Fruit fly (Drosophila melanogaster): Measurements from ENCODE around the gene CG14820.

The CG14820 gene

dm6 chr3L:6967797-6968196, 35.1 kb downstream of the CG14820 start, which contains the start of gene CG10064:
Gene CG10064 (minus strand): TSS chr3L:6967897.
- no peak for TF ChIP-seq Crg-1 (GFP tag; optimal IDR thresholded peaks at IDR 0.05)
- TF ChIP-seq Mnt (GFP tag; optimal IDR thresholded peaks at IDR 0.05): no peak
- no peak for TF ChIP-seq pad (GFP tag; optimal IDR thresholded peaks at IDR 0.05)
- no peak for TF ChIP-seq CG14711 (tag; optimal IDR thresholded peaks at IDR 0.05)
- TF ChIP-seq bab1 (GFP tag; optimal IDR thresholded peaks at IDR 0.05): no peak
- TF ChIP-seq CG7045 (GFP tag; optimal IDR thresholded peaks at IDR 0.05): no peak
- no peak for TF ChIP-seq kay (GFP tag; ENCODE audit: borderline replicate concordance)
- TF ChIP-seq tj (GFP tag; optimal IDR thresholded peaks at IDR 0.05): no peak
- no peak for TF ChIP-seq cnc (optimal IDR thresholded peaks at IDR 0.05)
- TF ChIP-seq CG11617 (GFP tag; optimal IDR thresholded peaks at IDR 0.05): no peak
- no peak for TF ChIP-seq CG5204 (GFP tag; optimal IDR thresholded peaks at IDR 0.05)
- TF ChIP-seq cic (GFP tag; optimal IDR thresholded peaks at IDR 0.05): no peak
- TF ChIP-seq ovo (GFP tag; optimal IDR thresholded peaks at IDR 0.05): no peak
- no peak for TF ChIP-seq CG12768 (GFP tag; optimal IDR thresholded peaks at IDR 0.05)
- TF ChIP-seq toe (GFP tag; optimal IDR thresholded peaks at IDR 0.05): no peak
- TF ChIP-seq CG33017 (tag; optimal IDR thresholded peaks at IDR 0.05): no peak
- TF ChIP-seq Hr96 (GFP tag; optimal IDR thresholded peaks at IDR 0.05): no peak
- no peak for TF ChIP-seq CG7101 (tag; optimal IDR thresholded peaks at IDR 0.05)
- TF ChIP-seq Clk (GFP tag; optimal IDR thresholded peaks at IDR 0.05): no peak

dm6 chr3L:6968961-6969814, 36.5 kb downstream of the CG14820 start, which contains the start of the genes Mis12 and CG9953:
Gene Mis12 (minus strand): TSS chr3L:6969048.
Gene CG9953 (plus strand): TSS chr3L:6969658.
- TF ChIP-seq CG11617 (GFP tag; optimal IDR thresholded peaks at IDR 0.05): peak; percentile 64
- peak; percentile 94 for TF ChIP-seq ovo (GFP tag; optimal IDR thresholded peaks at IDR 0.05)
- no peak for TF ChIP-seq Clk (GFP tag; optimal IDR thresholded peaks at IDR 0.05)
- no peak for TF ChIP-seq CG7045 (GFP tag; optimal IDR thresholded peaks at IDR 0.05)
- TF ChIP-seq cnc (optimal IDR thresholded peaks at IDR 0.05): no peak
- TF ChIP-seq toe (GFP tag; optimal IDR thresholded peaks at IDR 0.05): peak; percentile 29
- peak; percentile 52 for TF ChIP-seq tj (GFP tag; optimal IDR thresholded peaks at IDR 0.05)
- peak; percentile 17 for TF ChIP-seq CG1620 (GFP tag; optimal IDR thresholded peaks at IDR 0.05)
- TF ChIP-seq CG33017 (tag; optimal IDR thresholded peaks at IDR 0.05): peak; percentile 63
- peak; percentile 6 for TF ChIP-seq bab1 (GFP tag; optimal IDR thresholded peaks at IDR 0.05)
- peak; percentile 65 for TF ChIP-seq CG5204 (GFP tag; optimal IDR thresholded peaks at IDR 0.05)
- peak; percentile 81 for TF ChIP-seq kay (GFP tag; ENCODE audit: borderline replicate concordance)
- peak; percentile 56 for TF ChIP-seq CG12768 (GFP tag; optimal IDR thresholded peaks at IDR 0.05)
- TF ChIP-seq pad (GFP tag; optimal IDR thresholded peaks at IDR 0.05): peak; percentile 97
- peak; percentile 27 for TF ChIP-seq CG14711 (tag; optimal IDR thresholded peaks at IDR 0.05)
- peak; percentile 34 for TF ChIP-seq Hr96 (GFP tag; optimal IDR thresholded peaks at IDR 0.05)
- TF ChIP-seq CG7101 (tag; optimal IDR thresholded peaks at IDR 0.05): peak; percentile 47
- TF ChIP-seq Mnt (GFP tag; optimal IDR thresholded peaks at IDR 0.05): peak; percentile 29
- no peak for TF ChIP-seq Crg-1 (GFP tag; optimal IDR thresholded peaks at IDR 0.05)
- peak; percentile 45 for TF ChIP-seq cic (GFP tag; optimal IDR thresholded peaks at IDR 0.05)

dm6 chr3L:6971298-6971697, 38.6 kb downstream of the CG14820 start:
- TF ChIP-seq CG7101 (tag; optimal IDR thresholded peaks at IDR 0.05) (no peak), tj (GFP tag; optimal IDR thresholded peaks at IDR 0.05) (peak; percentile 99)

- TF ChIP-seq CG33017 (tag; optimal IDR thresholded peaks at IDR 0.05) (no peak), pad (GFP tag; optimal IDR thresholded peaks at IDR 0.05) (no peak), CG14711 (tag; optimal IDR thresholded peaks at IDR 0.05) (no peak), Crg-1 (GFP tag; optimal IDR thresholded peaks at IDR 0.05) (no peak), CG11617 (GFP tag; optimal IDR thresholded peaks at IDR 0.05) (no peak), ovo (GFP tag; optimal IDR thresholded peaks at IDR 0.05) (no peak), Clk (GFP tag; optimal IDR thresholded peaks at IDR 0.05) (no peak), CG5204 (GFP tag; optimal IDR thresholded peaks at IDR 0.05) (no peak), CG1620 (GFP tag; optimal IDR thresholded peaks at IDR 0.05) (no peak), kay (GFP tag; ENCODE audit: borderline replicate concordance) (no peak), bab1 (GFP tag; optimal IDR thresholded peaks at IDR 0.05) (no peak), cnc (optimal IDR thresholded peaks at IDR 0.05) (no peak), toe (GFP tag; optimal IDR thresholded peaks at IDR 0.05) (no peak), CG7101 (tag; optimal IDR thresholded peaks at IDR 0.05) (no peak), CG7045 (GFP tag; optimal IDR thresholded peaks at IDR 0.05) (no peak), cic (GFP tag; optimal IDR thresholded peaks at IDR 0.05) (no peak), tj (GFP tag; optimal IDR thresholded peaks at IDR 0.05) (no peak), Hr96 (GFP tag; optimal IDR thresholded peaks at IDR 0.05) (no peak), Mnt (GFP tag; optimal IDR thresholded peaks at IDR 0.05) (no peak)
These were observed 39.6 kb downstream of the CG14820 start, which contains the start of gene CG10063 for dm6 chr3L:6972367-6972766. Gene CG10063 (minus strand): TSS chr3L:6972467.

dm6 chr3L:6975875-6976274, 43.1 kb downstream of the CG14820 start:
- TF ChIP-seq ovo (GFP tag; optimal IDR thresholded peaks at IDR 0.05) (peak; percentile 93), CG5204 (GFP tag; optimal IDR thresholded peaks at IDR 0.05) (no peak), CG14711 (tag; optimal IDR thresholded peaks at IDR 0.05) (no peak), kay (GFP tag; ENCODE audit: borderline replicate concordance) (peak; percentile 72), pad (GFP tag; optimal IDR thresholded peaks at IDR 0.05) (peak; percentile 66)

dm6 chr3L:6976601-6977140, 43.9 kb downstream of the CG14820 start:
- TF ChIP-seq kay (GFP tag; ENCODE audit: borderline replicate concordance) (peak; percentile 91), tj (GFP tag; optimal IDR thresholded peaks at IDR 0.05) (no peak), CG14711 (tag; optimal IDR thresholded peaks at IDR 0.05) (no peak)
